Fruit fly (Drosophila melanogaster) whole organism, prepupa: Measurements from ENCODE around the gene Pdp1.
A peak's percentile ranks its signal among the peaks of the same experiment; 100 is the strongest.

ENCODE experiments used
- CG10631 ChIP-seq: fragments of 200-800 bp; sonication (Bioruptor generic); optimal IDR thresholded peaks from 2 replicates; lab custom pipeline; 2016; ENCODE audit warnings: missing biosample characterization, missing genetic modification characterization
- CG10669 ChIP-seq: fragments of 200-800 bp; sonication (Bioruptor generic); optimal IDR thresholded peaks from 3 replicates; lab custom pipeline; 2018; ENCODE audit warnings: missing biosample characterization, mild to moderate bottlenecking, missing genetic modification characterization, moderate library complexity
- CG11294 ChIP-seq: fragments of 200-800 bp; sonication (Bioruptor generic); IDR thresholded peaks from 2 replicates; pipeline ENCODE4 v1.3.6; 2022; ENCODE audit warnings: missing biosample characterization, missing genetic modification characterization
- CG11902 ChIP-seq: fragments of 200-800 bp; sonication (Bioruptor generic); optimal IDR thresholded peaks from 3 replicates; lab custom pipeline; 2016; ENCODE audit warnings: missing biosample characterization, missing genetic modification characterization
- CG15336 ChIP-seq: fragments of 200-800 bp; sonication (Bioruptor generic); IDR thresholded peaks from 2 replicates; pipeline ENCODE4 v1.3.6; 2022; ENCODE audit warnings: missing biosample characterization, missing genetic modification characterization
- CG16779 ChIP-seq: fragments of 200-800 bp; sonication (Bioruptor generic); optimal IDR thresholded peaks from 3 replicates; lab custom pipeline; 2017; ENCODE audit warnings: missing biosample characterization, mild to moderate bottlenecking, missing genetic modification characterization
- CG3032 ChIP-seq: fragments of 200-800 bp; optimal IDR thresholded peaks from 2 replicates; lab custom pipeline; 2019; ENCODE audit warnings: missing biosample characterization, mild to moderate bottlenecking, missing genetic modification characterization, moderate library complexity
- CG31627 ChIP-seq: fragments of 200-800 bp; sonication (Bioruptor generic); optimal IDR thresholded peaks from 3 replicates; lab custom pipeline; 2016; ENCODE audit warnings: missing biosample characterization, missing genetic modification characterization
- CG32006 ChIP-seq: fragments of 200-800 bp; sonication (Bioruptor generic); optimal IDR thresholded peaks from 3 replicates; lab custom pipeline; 2017; ENCODE audit warnings: missing biosample characterization, mild to moderate bottlenecking, missing genetic modification characterization
- CG34406 ChIP-seq: fragments of 200-800 bp; sonication (Bioruptor generic); optimal IDR thresholded peaks from 3 replicates; lab custom pipeline; 2016; ENCODE audit warnings: missing biosample characterization, missing genetic modification characterization
- CG3919 ChIP-seq: fragments of 200-800 bp; sonication (Bioruptor generic); optimal IDR thresholded peaks from 3 replicates; lab custom pipeline; 2016; ENCODE audit warnings: missing biosample characterization, missing genetic modification characterization
- CG6276 ChIP-seq: fragments of 200-800 bp; sonication (Bioruptor generic); optimal IDR thresholded peaks from 2 replicates; lab custom pipeline; 2017; ENCODE audit warnings: missing biosample characterization, mild to moderate bottlenecking, missing genetic modification characterization
- CG7368 ChIP-seq: fragments of 200-800 bp; sonication (Bioruptor generic); optimal IDR thresholded peaks from 3 replicates; lab custom pipeline; 2016; ENCODE audit warnings: missing biosample characterization, missing genetic modification characterization
- CG8119 ChIP-seq: fragments of 200-800 bp; sonication (Bioruptor generic); IDR thresholded peaks from 3 replicates; pipeline ENCODE4 v1.3.6; 2022; ENCODE audit warnings: missing biosample characterization, missing genetic modification characterization
- CG8319 ChIP-seq: fragments of 200-800 bp; sonication (Bioruptor generic); optimal IDR thresholded peaks from 3 replicates; lab custom pipeline; 2016; ENCODE audit warnings: missing biosample characterization, missing genetic modification characterization
- CG8632 ChIP-seq: fragments of 200-800 bp; sonication (Bioruptor generic); optimal IDR thresholded peaks from 3 replicates; lab custom pipeline; 2016; ENCODE audit warnings: missing biosample characterization, missing genetic modification characterization
- Eip78C ChIP-seq: fragments of 200-800 bp; sonication (Bioruptor generic); peaks from one replicate; lab custom pipeline; 2016; ENCODE audit warnings: missing biosample characterization, missing genetic modification characterization
- Ets21C ChIP-seq: fragments of 200-800 bp; sonication (Bioruptor generic); optimal IDR thresholded peaks from 3 replicates; lab custom pipeline; 2016; ENCODE audit warnings: missing biosample characterization, missing genetic modification characterization
- Gug ChIP-seq: fragments of 200-800 bp; sonication (Bioruptor generic); IDR thresholded peaks from 2 replicates; pipeline ENCODE4 v1.3.6; 2022; ENCODE audit warnings: missing biosample characterization, missing genetic modification characterization
- Hr38 ChIP-seq: sonication (Bioruptor generic); optimal IDR thresholded peaks from 2 replicates; lab custom pipeline; 2016; ENCODE audit warnings: missing biosample characterization, missing genetic modification characterization
- Hr39 ChIP-seq: fragments of 200-800 bp; sonication (Bioruptor generic); optimal IDR thresholded peaks from 2 replicates; lab custom pipeline; 2016; ENCODE audit warnings: missing biosample characterization, missing genetic modification characterization
- Hr4 ChIP-seq: fragments of 200-800 bp; sonication (Bioruptor generic); optimal IDR thresholded peaks from 3 replicates; lab custom pipeline; 2016; ENCODE audit warnings: missing biosample characterization, missing genetic modification characterization
- Lpt ChIP-seq: fragments of 200-800 bp; sonication (Bioruptor generic); optimal IDR thresholded peaks from 3 replicates; lab custom pipeline; 2016; ENCODE audit warnings: missing biosample characterization, missing genetic modification characterization
- Met ChIP-seq: fragments of 200-800 bp; sonication (Bioruptor generic); optimal IDR thresholded peaks from 3 replicates; lab custom pipeline; 2016; ENCODE audit warnings: missing biosample characterization, missing genetic modification characterization
- OdsH ChIP-seq: fragments of 200-800 bp; sonication (Bioruptor generic); optimal IDR thresholded peaks from 3 replicates; lab custom pipeline; 2016; ENCODE audit warnings: missing biosample characterization, missing genetic modification characterization
- Smox ChIP-seq: fragments of 200-800 bp; sonication (Bioruptor generic); optimal IDR thresholded peaks from 3 replicates; lab custom pipeline; 2016; ENCODE audit warnings: missing biosample characterization, missing genetic modification characterization
- Sox102F ChIP-seq: fragments of 200-800 bp; sonication (Bioruptor generic); optimal IDR thresholded peaks from 2 replicates; lab custom pipeline; 2016; ENCODE audit warnings: missing biosample characterization, mild to moderate bottlenecking, missing genetic modification characterization
- acj6 ChIP-seq: fragments of 200-800 bp; sonication (Bioruptor generic); optimal IDR thresholded peaks from 3 replicates; lab custom pipeline; 2016; ENCODE audit warnings: missing biosample characterization, missing genetic modification characterization
- eg ChIP-seq: fragments of 200-800 bp; sonication (Bioruptor generic); IDR thresholded peaks from 3 replicates; pipeline ENCODE4 v1.3.6; 2022; ENCODE audit warnings: missing biosample characterization, missing genetic modification characterization
- esn ChIP-seq: fragments of 200-800 bp; sonication (Bioruptor generic); optimal IDR thresholded peaks from 2 replicates; lab custom pipeline; 2016; ENCODE audit warnings: missing biosample characterization, mild to moderate bottlenecking, missing genetic modification characterization, moderate library complexity
- fkh ChIP-seq: fragments of 200-800 bp; sonication (Bioruptor generic); optimal IDR thresholded peaks from 3 replicates; lab custom pipeline; 2017; ENCODE audit warnings: missing biosample characterization, mild to moderate bottlenecking, missing genetic modification characterization, moderate library complexity
- lz ChIP-seq: fragments of 200-800 bp; sonication (Bioruptor generic); optimal IDR thresholded peaks from 3 replicates; lab custom pipeline; 2016; ENCODE audit warnings: missing biosample characterization, missing genetic modification characterization
- pdm3 ChIP-seq: fragments of 200-800 bp; sonication (Bioruptor generic); optimal IDR thresholded peaks from 3 replicates; lab custom pipeline; 2016; ENCODE audit warnings: missing biosample characterization, missing genetic modification characterization
- salr ChIP-seq, 2 experiments: fragments of 200-800 bp; sonication (Bioruptor generic); optimal IDR thresholded peaks; 3 replicates each; lab custom pipeline; 2016 to 2018; ENCODE audit warnings: missing biosample characterization in 2 of 2, missing genetic modification characterization in 2 of 2, mild to moderate bottlenecking in 1 of 2
- ss ChIP-seq, 2 experiments: fragments of 200-800 bp; sonication (Bioruptor generic); optimal IDR thresholded peaks; 2 replicates in 1 of 2; 3 replicates in 1 of 2; lab custom pipeline; 2017 to 2018; ENCODE audit warnings: mild to moderate bottlenecking in 2 of 2, missing biosample characterization in 2 of 2, missing genetic modification characterization in 2 of 2, moderate library complexity in 1 of 2
- svp ChIP-seq: fragments of 200-800 bp; sonication (Bioruptor generic); peaks from one replicate; lab custom pipeline; 2016; ENCODE audit warnings: missing biosample characterization, missing genetic modification characterization
- topi ChIP-seq: fragments of 200-800 bp; sonication (Bioruptor generic); optimal IDR thresholded peaks from 3 replicates; lab custom pipeline; 2016; ENCODE audit warnings: missing biosample characterization, missing genetic modification characterization
- vri ChIP-seq: fragments of 200-800 bp; sonication (Bioruptor generic); optimal IDR thresholded peaks from 3 replicates; lab custom pipeline; 2016; ENCODE audit warnings: missing biosample characterization, mild to moderate bottlenecking, missing genetic modification characterization

The Pdp1 gene

dm6 chr3L:7866558-7866957, 611 bp downstream of the Pdp1 start:
- TF ChIP-seq CG8632 (GFP tag; lab: Kevin White, UChicago) (no peak), Hr39 (GFP tag; lab: Kevin White, UChicago) (no peak), salr (GFP tag; optimal IDR thresholded peaks at IDR 0.05; lab: Kevin White, UChicago) (no peak), CG10669 (GFP tag; lab: Kevin White, UChicago) (no peak), Hr4 (peak; percentile 7), ss (GFP tag; optimal IDR thresholded peaks at IDR 0.05; lab: Kevin White, UChicago) (no peak), CG8119 (GFP tag; lab: Robert Waterston, UW) (no peak; the same call in 2 of the 3 replicates), Gug (GFP tag; lab: Robert Waterston, UW) (no peak), CG8319 (GFP tag; lab: Kevin White, UChicago) (no peak), topi (GFP tag; lab: Kevin White, UChicago) (no peak), CG11902 (GFP tag; lab: Kevin White, UChicago) (no peak), vri (GFP tag; lab: Kevin White, UChicago) (no peak), esn (GFP tag; lab: Kevin White, UChicago) (no peak), Smox (GFP tag; lab: Kevin White, UChicago) (no peak), CG16779 (no peak), CG15336 (GFP tag; lab: Robert Waterston, UW) (peak; percentile 20), fkh (GFP tag; lab: Kevin White, UChicago) (peak; percentile 70), eg (GFP tag; lab: Robert Waterston, UW) (0 out of 3 replicates have a peak, but pooled peaks have one; percentile 11), CG31627 (GFP tag; lab: Kevin White, UChicago) (no peak), svp (GFP tag; lab: Kevin White, UChicago) (no peak), Ets21C (GFP tag; lab: Kevin White, UChicago) (no peak), Sox102F (GFP tag; lab: Kevin White, UChicago) (no peak), OdsH (GFP tag; lab: Kevin White, UChicago) (no peak), CG3919 (GFP tag; lab: Kevin White, UChicago) (no peak), Met (GFP tag; lab: Kevin White, UChicago) (no peak), CG11294 (no peak), Lpt (GFP tag; lab: Kevin White, UChicago) (no peak), pdm3 (GFP tag; lab: Kevin White, UChicago) (no peak)

dm6 chr3L:7865747-7866387, 1.3 kb downstream of the Pdp1 start:
- TF ChIP-seq Lpt (GFP tag; lab: Kevin White, UChicago) = no peak
- peak; percentile 68 for TF ChIP-seq fkh (GFP tag; lab: Kevin White, UChicago)
- no peak for TF ChIP-seq Hr38
- no peak for TF ChIP-seq CG3919 (GFP tag; lab: Kevin White, UChicago)
- TF ChIP-seq CG7368 = no peak
- no peak for TF ChIP-seq CG31627 (GFP tag; lab: Kevin White, UChicago)
- peak; percentile 65 for TF ChIP-seq Eip78C
- no peak for TF ChIP-seq CG34406 (GFP tag; lab: Kevin White, UChicago)
- TF ChIP-seq CG10631 (GFP tag; lab: Kevin White, UChicago) = no peak
- TF ChIP-seq Ets21C (GFP tag; lab: Kevin White, UChicago) = no peak
- TF ChIP-seq acj6 (GFP tag; lab: Kevin White, UChicago) = no peak
- peak; percentile 2 for TF ChIP-seq CG32006 (GFP tag; lab: Kevin White, UChicago)
- peak; percentile 70 for TF ChIP-seq svp (GFP tag; lab: Kevin White, UChicago)
- TF ChIP-seq lz (GFP tag; lab: Kevin White, UChicago) = no peak
- no peak for TF ChIP-seq CG6276 (GFP tag; lab: Kevin White, UChicago)
- TF ChIP-seq CG3032 = no peak
